Fruit fly (Drosophila melanogaster) whole organism, embryonic: Measurements from ENCODE around the gene CG31960.

Source experiments
- CG11696 ChIP-seq: fragments of 200-800 bp; sonication (Bioruptor generic); IDR thresholded peaks from 2 replicates; pipeline ENCODE4 v1.3.6; 2022; ENCODE audit warnings: missing biosample characterization, missing genetic modification characterization
- CG17802 ChIP-seq: fragments of 200-800 bp; sonication (Bioruptor generic); optimal IDR thresholded peaks from 2 replicates; lab custom pipeline; 2018; ENCODE audit warnings: missing biosample characterization, mild to moderate bottlenecking, missing genetic modification characterization, moderate library complexity
- Gug ChIP-seq: fragments of 200-800 bp; sonication (Bioruptor generic); IDR thresholded peaks from 4 replicates; pipeline ENCODE4 v1.3.6; 2022; ENCODE audit warnings: missing biosample characterization, missing genetic modification characterization
- NfI ChIP-seq: fragments of 200-800 bp; sonication (Bioruptor generic); optimal IDR thresholded peaks from 3 replicates; lab custom pipeline; 2018; ENCODE audit warnings: missing biosample characterization, mild to moderate bottlenecking, missing genetic modification characterization, moderate library complexity
- hkb ChIP-seq, 2 experiments: fragments of 200-800 bp in 1 of 2; fragments of >200 bp in 1 of 2; sonication (Bioruptor generic) in 1 of 2; IDR thresholded peaks in 1 of 2; optimal IDR thresholded peaks in 1 of 2; 2 replicates each; pipeline versions ENCODE4 v1.3.6 to Lab custom; 2017 to 2022; ENCODE audit warnings: missing biosample characterization in 1 of 2, missing genetic modification characterization in 1 of 2
- sc ChIP-seq, 3 experiments: fragments of >200 bp in 2 of 3; fragments of 200-800 bp in 1 of 3; sonication (Bioruptor generic) in 1 of 3; optimal IDR thresholded peaks; 2 replicates in 2 of 3; 3 replicates in 1 of 3; lab custom pipeline; 2017; ENCODE audit warnings: mild to moderate bottlenecking in 1 of 3, missing biosample characterization in 1 of 3, missing genetic modification characterization in 1 of 3, missing genetic modification reagents in 1 of 3
- sima ChIP-seq: fragments of 200-800 bp; sonication (Bioruptor generic); optimal IDR thresholded peaks from 2 replicates; lab custom pipeline; 2016; ENCODE audit warnings: missing biosample characterization, missing genetic modification characterization

dm6 chr2L:3822462-3823065, 37.8 kb downstream of the CG31960 start:
- no peak for TF ChIP-seq sima (GFP tag; lab: Kevin White, UChicago)
- TF ChIP-seq sc (optimal IDR thresholded peaks at IDR 0.05; lab: Kevin White, UChicago) = no peak
- TF ChIP-seq sc (GFP tag; optimal IDR thresholded peaks at IDR 0.05; lab: Kevin White, UChicago) = no peak
- TF ChIP-seq CG17802 = no peak
- no peak for TF ChIP-seq Gug (GFP tag; lab: Robert Waterston, UW)
- no peak for TF ChIP-seq NfI (GFP tag; lab: Kevin White, UChicago)
- TF ChIP-seq hkb (optimal IDR thresholded peaks at IDR 0.05; lab: Kevin White, UChicago) = no peak
- TF ChIP-seq hkb (GFP tag; IDR thresholded peaks at IDR 0.05; lab: Robert Waterston, UW) = no peak
- no peak for TF ChIP-seq CG11696
